Fruit fly (Drosophila melanogaster) Kc167 (cell line): Measurements from ENCODE around the gene bcn92.

Experiments
- Myc ChIP-seq: fragments of >200 bp; optimal IDR thresholded peaks from 2 replicates; lab custom pipeline; 2017; ENCODE audit warnings: missing external identifiers
- Sin3A ChIP-seq: fragments of >200 bp; optimal IDR thresholded peaks from 2 replicates; lab custom pipeline; 2018; ENCODE audit warnings: missing external identifiers
- h ChIP-seq: fragments of >200 bp; optimal IDR thresholded peaks from 3 replicates; lab custom pipeline; 2018; ENCODE audit warnings: missing external identifiers
- psq ChIP-seq: fragments of >200 bp; optimal IDR thresholded peaks from 2 replicates; lab custom pipeline; 2017; ENCODE audit warnings: missing external identifiers
- ttk ChIP-seq: sonication (Bioruptor generic); optimal IDR thresholded peaks from 2 replicates; lab custom pipeline; 2017; ENCODE audit warnings: missing external identifiers

DNA sequence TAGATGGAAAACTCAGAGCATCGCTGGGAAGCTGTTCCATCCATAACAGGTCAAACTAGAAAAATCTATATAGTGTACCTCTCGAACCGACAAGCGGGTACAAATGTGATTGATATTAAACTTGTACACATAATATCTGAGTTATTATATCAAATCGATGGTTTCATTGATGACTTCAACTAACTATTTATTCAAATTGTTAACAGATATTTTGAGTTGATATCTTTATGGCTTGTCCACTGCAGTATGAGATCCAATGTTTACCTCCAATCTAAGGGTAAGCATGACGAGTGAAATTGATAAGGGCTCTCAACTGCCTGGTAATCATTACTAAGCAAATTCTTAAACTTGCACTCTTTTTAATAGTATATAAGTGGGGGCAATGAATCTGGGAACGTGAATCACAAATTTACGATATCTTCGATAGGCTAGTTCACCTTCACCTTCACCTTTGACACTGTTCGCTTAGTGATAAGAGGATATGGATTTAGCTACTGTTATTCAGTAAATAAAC, 26.6 kb upstream of the bcn92 start, which contains the start of gene Cyp4d2:
- no peak for TF ChIP-seq h (lab: Kevin White, UChicago)
- TF ChIP-seq Sin3A, result no peak
- no peak for TF ChIP-seq psq (lab: Kevin White, UChicago)
- no peak for TF ChIP-seq ttk
- no peak for TF ChIP-seq Myc (lab: Kevin White, UChicago)
